Worm (Caenorhabditis elegans) whole organism, L4 larva: ENCODE measurements around the gene best-7.

ENCODE experiments used
- R02D3.7 ChIP-seq: fragments of 150-350 bp; sonication (generic microtip); optimal IDR thresholded peaks from 3 replicates; lab custom pipeline; 2014; ENCODE audit warnings: missing biosample characterization, missing genetic modification characterization
- fos-1 ChIP-seq: fragments of 150-350 bp; optimal IDR thresholded peaks from 2 replicates; lab custom pipeline; 2014; ENCODE audit warnings: missing biosample characterization, missing genetic modification characterization
- gei-8 ChIP-seq: fragments of 200-800 bp; sonication (Bioruptor generic); optimal IDR thresholded peaks from 2 replicates; lab custom pipeline; 2018; ENCODE audit warnings: mild to moderate bottlenecking, missing genetic modification characterization, missing compliant biosample characterization
- lsy-2 ChIP-seq, 2 experiments: fragments of 150-350 bp in 1 of 2; sonication (generic microtip) in 1 of 2; optimal IDR thresholded peaks; 2 replicates each; lab custom pipeline; 2014 to 2017; ENCODE audit warnings: missing biosample characterization in 2 of 2, missing genetic modification characterization in 2 of 2
- madf-5 ChIP-seq, 2 experiments: fragments of 200-800 bp; sonication (Bioruptor generic); IDR thresholded peaks; 2 replicates each; pipeline ENCODE4 v1.3.6; 2022; ENCODE audit warnings: missing compliant biosample characterization in 2 of 2, missing genetic modification characterization in 2 of 2
- nhr-11 ChIP-seq: fragments of 150-350 bp; optimal IDR thresholded peaks from 2 replicates; lab custom pipeline; 2014; ENCODE audit warnings: missing biosample characterization, missing genetic modification characterization

DNA sequence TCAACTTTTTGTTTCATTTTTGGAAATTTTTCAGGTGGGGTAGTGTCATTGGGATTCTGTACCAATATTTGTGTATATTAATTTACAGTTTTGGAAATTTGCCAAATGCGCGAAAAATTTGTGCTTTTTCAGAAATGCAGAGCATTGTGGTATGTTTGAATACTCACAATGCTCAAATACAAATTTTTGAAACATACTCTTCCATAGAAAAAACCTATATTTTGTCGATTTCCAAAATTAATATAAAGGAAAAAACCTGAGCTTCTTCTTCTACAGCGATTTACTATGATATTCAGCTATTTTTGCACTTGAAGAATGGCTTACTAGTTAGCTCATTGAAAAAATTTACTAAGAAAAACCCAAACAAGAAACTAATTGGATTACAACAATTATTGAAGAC lies 17.1 kb downstream of the best-7 start:
- TF ChIP-seq madf-5 (GFP tag; IDR thresholded peaks at IDR 0.05; lab: Robert Waterston, UW): no peak
- no peak for TF ChIP-seq nhr-11
- no peak for TF ChIP-seq R02D3.7
- no peak for TF ChIP-seq fos-1 (tag; lab: Kevin White, UChicago)
- TF ChIP-seq gei-8: no peak
- TF ChIP-seq lsy-2 (tag; optimal IDR thresholded peaks at IDR 0.05; lab: Kevin White, UChicago): no peak
